Fruit fly (Drosophila melanogaster) whole organism, wandering third instar larva: Measurements from ENCODE around the gene ftz-f1.
A peak's percentile ranks its signal among the peaks of the same experiment; 100 is the strongest.

ENCODE experiments used
- Abd-B ChIP-seq: fragments of >200 bp; optimal IDR thresholded peaks from 2 replicates; lab custom pipeline; 2017; ENCODE audit warnings: missing biosample characterization, missing genetic modification characterization
- CG32264 ChIP-seq: fragments of 200-800 bp; sonication (Bioruptor generic); optimal IDR thresholded peaks from 2 replicates; lab custom pipeline; 2016; ENCODE audit warnings: missing biosample characterization, missing genetic modification characterization
- CG9705 ChIP-seq: fragments of 200-800 bp; sonication (Bioruptor generic); optimal IDR thresholded peaks from 2 replicates; lab custom pipeline; 2018; ENCODE audit warnings: missing biosample characterization, mild to moderate bottlenecking, missing genetic modification characterization
- Dfd ChIP-seq: fragments of >200 bp; optimal IDR thresholded peaks from 2 replicates; lab custom pipeline; 2017; ENCODE audit warnings: missing biosample characterization, missing genetic modification characterization
- Dif ChIP-seq: fragments of 200-275, 200-300 bp; sonication (Bioruptor generic); optimal IDR thresholded peaks from 2 replicates; lab custom pipeline; 2018; ENCODE audit warnings: missing biosample characterization, missing genetic modification characterization; ENCODE audit not compliant: partially characterized antibody
- GATAd ChIP-seq: sonication (Bioruptor generic); optimal IDR thresholded peaks from 2 replicates; lab custom pipeline; 2016; ENCODE audit warnings: missing biosample characterization, missing genetic modification characterization
- HLH106 ChIP-seq: fragments of 200-800 bp; optimal IDR thresholded peaks from 3 replicates; lab custom pipeline; 2019; ENCODE audit warnings: missing biosample characterization, mild to moderate bottlenecking, missing genetic modification characterization, moderate library complexity
- Hnf4 ChIP-seq: fragments of 200-800 bp; sonication (Bioruptor generic); optimal IDR thresholded peaks from 2 replicates; lab custom pipeline; 2016; ENCODE audit warnings: missing biosample characterization, mild to moderate bottlenecking, missing genetic modification characterization
- Hr83 ChIP-seq: fragments of 200-300 bp; sonication (Bioruptor generic); optimal IDR thresholded peaks from 2 replicates; lab custom pipeline; 2016; ENCODE audit warnings: missing biosample characterization, mild to moderate bottlenecking, missing genetic modification characterization, moderate library complexity; ENCODE audit not compliant: poor library complexity, severe bottlenecking
- Jra ChIP-seq: sonication (Bioruptor generic); optimal IDR thresholded peaks from 2 replicates; lab custom pipeline; 2016; ENCODE audit warnings: missing biosample characterization, missing genetic modification characterization
- Myc ChIP-seq: fragments of >200 bp; optimal IDR thresholded peaks from 2 replicates; lab custom pipeline; 2017
- N ChIP-seq: fragments of >200 bp; optimal IDR thresholded peaks from 2 replicates; lab custom pipeline; 2018; ENCODE audit warnings: missing biosample characterization, missing external identifiers, missing genetic modification characterization
- OdsH ChIP-seq: fragments of 200-800 bp; sonication (Bioruptor generic); optimal IDR thresholded peaks from 2 replicates; lab custom pipeline; 2016; ENCODE audit warnings: missing biosample characterization, mild to moderate bottlenecking, missing genetic modification characterization
- Rel ChIP-seq, 2 experiments: fragments of 200-800 bp; sonication (Bioruptor generic) in 1 of 2; optimal IDR thresholded peaks; 2 replicates in 1 of 2; 3 replicates in 1 of 2; lab custom pipeline; 2016 to 2019; ENCODE audit warnings: mild to moderate bottlenecking in 2 of 2, missing biosample characterization in 2 of 2, missing genetic modification characterization in 2 of 2, moderate library complexity in 1 of 2
- Sp1 ChIP-seq: fragments of 200-800 bp; sonication (Bioruptor generic); optimal IDR thresholded peaks from 3 replicates; lab custom pipeline; 2019; ENCODE audit warnings: missing biosample characterization, mild to moderate bottlenecking, missing genetic modification characterization, moderate library complexity
- Vsx2 ChIP-seq: fragments of 200-300, 225-300 bp; sonication (Bioruptor generic); optimal IDR thresholded peaks from 2 replicates; lab custom pipeline; 2018; ENCODE audit warnings: missing biosample characterization, missing genetic modification characterization; ENCODE audit not compliant: partially characterized antibody
- br ChIP-seq: fragments of 200-800 bp; sonication (Bioruptor generic); optimal IDR thresholded peaks from 2 replicates; lab custom pipeline; 2016; ENCODE audit warnings: missing biosample characterization, missing genetic modification characterization
- dl ChIP-seq, 2 experiments: fragments of 175-275, 200-275 bp in 1 of 2; fragments of 200-275 bp in 1 of 2; sonication (Bioruptor generic); optimal IDR thresholded peaks; lab custom pipeline; 2018; ENCODE audit warnings: mild to moderate bottlenecking in 2 of 2, missing biosample characterization in 2 of 2, missing genetic modification characterization in 2 of 2, moderate library complexity in 2 of 2; ENCODE audit not compliant: partially characterized antibody in 2 of 2, insufficient read depth in 1 of 2
- dmrt93B ChIP-seq: fragments of 200-800 bp; sonication (Bioruptor generic); optimal IDR thresholded peaks from 2 replicates; lab custom pipeline; 2018; ENCODE audit warnings: missing biosample characterization, mild to moderate bottlenecking, missing genetic modification characterization
- dsf ChIP-seq: sonication (Bioruptor generic); optimal IDR thresholded peaks from 2 replicates; lab custom pipeline; 2016; ENCODE audit warnings: missing biosample characterization, missing genetic modification characterization, borderline replicate concordance
- ey ChIP-seq: fragments of 200-800 bp; sonication (Bioruptor generic); optimal IDR thresholded peaks from 2 replicates; lab custom pipeline; 2016; ENCODE audit warnings: missing biosample characterization, missing genetic modification characterization
- foxo ChIP-seq, 2 experiments: fragments of 200-800 bp; sonication (Bioruptor generic); optimal IDR thresholded peaks; 2 replicates in 1 of 2; 3 replicates in 1 of 2; lab custom pipeline; 2016 to 2017; ENCODE audit warnings: missing biosample characterization in 2 of 2, missing genetic modification characterization in 2 of 2
- fru ChIP-seq: fragments of 200-800 bp; sonication (Bioruptor generic); optimal IDR thresholded peaks from 3 replicates; lab custom pipeline; 2016; ENCODE audit warnings: missing biosample characterization, mild to moderate bottlenecking, missing genetic modification characterization
- h ChIP-seq: fragments of 200-800 bp; sonication (Bioruptor generic); optimal IDR thresholded peaks from 3 replicates; lab custom pipeline; 2016; ENCODE audit warnings: missing biosample characterization, mild to moderate bottlenecking, missing genetic modification characterization
- pan ChIP-seq: fragments of >200 bp; optimal IDR thresholded peaks from 2 replicates; lab custom pipeline; 2017
- psq ChIP-seq: fragments of 200-800 bp; sonication (Bioruptor generic); optimal IDR thresholded peaks from 3 replicates; lab custom pipeline; 2017; ENCODE audit warnings: missing biosample characterization, mild to moderate bottlenecking, missing genetic modification characterization, moderate library complexity
- sage ChIP-seq: fragments of 200-800 bp; sonication (Bioruptor generic); optimal IDR thresholded peaks from 2 replicates; lab custom pipeline; 2016; ENCODE audit warnings: missing biosample characterization, mild to moderate bottlenecking, missing genetic modification characterization
- sv ChIP-seq: fragments of 200-800 bp; sonication (Bioruptor generic); optimal IDR thresholded peaks from 3 replicates; lab custom pipeline; 2016; ENCODE audit warnings: missing biosample characterization, missing genetic modification characterization
- tai ChIP-seq: sonication (Bioruptor generic); optimal IDR thresholded peaks from 2 replicates; lab custom pipeline; 2016; ENCODE audit warnings: missing biosample characterization, missing genetic modification characterization
- usp ChIP-seq: fragments of >200 bp; optimal IDR thresholded peaks from 2 replicates; lab custom pipeline; 2017; ENCODE audit warnings: missing biosample characterization, missing genetic modification characterization
- woc ChIP-seq: sonication (Bioruptor generic); optimal IDR thresholded peaks from 2 replicates; lab custom pipeline; 2016; ENCODE audit warnings: missing biosample characterization, mild to moderate bottlenecking, missing genetic modification characterization

Gene ftz-f1

DNA sequence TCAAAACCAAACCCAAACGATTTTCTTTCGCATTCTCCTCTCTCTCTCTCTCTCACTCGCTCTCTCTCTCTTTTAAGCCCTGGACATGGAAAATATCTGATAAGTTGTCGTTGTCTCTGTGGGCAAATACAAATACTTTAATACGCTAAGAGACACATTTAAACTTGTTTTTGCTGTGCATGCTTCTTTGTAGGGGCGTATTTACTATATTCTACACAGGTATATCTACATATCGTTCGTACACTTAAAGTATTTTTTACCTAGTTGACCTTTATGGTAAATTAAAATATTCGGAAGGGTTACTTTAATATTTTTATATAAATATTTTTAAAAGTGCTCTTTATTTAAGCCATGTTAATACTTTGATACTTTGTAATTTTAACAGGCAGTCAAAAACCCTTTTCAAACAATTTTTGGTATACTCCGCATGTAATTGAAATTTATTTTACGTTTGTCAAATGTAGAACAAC lies 45.2 kb upstream of the ftz-f1 start:
- TF ChIP-seq Jra (no peak), dl (GFP tag; optimal IDR thresholded peaks at IDR 0.05; lab: Kevin White, UChicago; ENCODE audit: insufficient read depth in 1 of 2, partially characterized antibody in 2 of 2) (peak in 1 of 2 experiments; percentile 55), ey (no peak), fru (GFP tag; lab: Kevin White, UChicago) (peak; percentile 96), br (no peak), woc (peak; percentile 2), Dif (GFP tag; lab: Kevin White, UChicago) (peak; percentile 70), N (GFP tag; lab: Kevin White, UChicago) (no peak), h (no peak)

DNA sequence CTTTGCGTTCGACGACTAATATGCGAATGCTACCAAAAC lies 44.9 kb upstream of the ftz-f1 start, which contains the start of gene Indy:
Gene Indy, minus strand, starts transcription at position 35 of the 39 bp plus-strand sequence.
- no peak for TF ChIP-seq woc
- TF ChIP-seq Rel (GFP tag; optimal IDR thresholded peaks at IDR 0.05; lab: Kevin White, UChicago) = no peak
- no peak for TF ChIP-seq Rel (tag; optimal IDR thresholded peaks at IDR 0.05; lab: Kevin White, UChicago)
- no peak for TF ChIP-seq sage (GFP tag; lab: Kevin White, UChicago)
- TF ChIP-seq usp = no peak

dm6 chr3L:18845833-18846232 lies 44.7 kb upstream of the ftz-f1 start:
- TF ChIP-seq Jra (no peak), pan (lab: Kevin White, UChicago) (peak; percentile 8), Myc (lab: Kevin White, UChicago) (no peak), ey (no peak), Sp1 (GFP tag; lab: Kevin White, UChicago) (no peak), CG9705 (no peak)

DNA sequence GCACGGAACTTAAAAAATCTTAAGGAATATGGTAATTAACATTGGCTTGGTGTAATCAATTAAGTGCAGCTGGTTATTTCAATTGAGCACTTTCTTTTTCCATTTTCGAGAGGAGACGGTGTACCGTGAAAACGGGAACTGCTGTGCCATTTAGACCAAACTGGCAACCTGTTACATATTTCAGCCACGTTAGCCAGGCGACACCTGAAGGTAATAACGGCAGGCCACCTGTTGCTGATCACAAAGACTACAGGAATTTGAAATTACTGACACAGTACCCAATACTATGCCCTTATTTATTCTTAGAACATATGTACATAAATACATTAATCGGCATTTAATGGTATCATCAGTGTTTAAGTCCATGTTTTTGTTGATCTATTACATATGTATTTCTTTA lies 41.1 kb upstream of the ftz-f1 start:
- TF ChIP-seq N (GFP tag; lab: Kevin White, UChicago) (no peak), sv (GFP tag; lab: Kevin White, UChicago) (no peak), foxo (GFP tag; optimal IDR thresholded peaks at IDR 0.05; lab: Kevin White, UChicago) (no peak), fru (GFP tag; lab: Kevin White, UChicago) (no peak)

- TF ChIP-seq fru (GFP tag; lab: Kevin White, UChicago) (no peak), foxo (GFP tag; optimal IDR thresholded peaks at IDR 0.05; lab: Kevin White, UChicago) (no peak), dl (GFP tag; optimal IDR thresholded peaks at IDR 0.05; lab: Kevin White, UChicago; ENCODE audit: insufficient read depth in 1 of 2, partially characterized antibody in 2 of 2) (no peak), N (GFP tag; lab: Kevin White, UChicago) (no peak), Hnf4 (GFP tag; lab: Kevin White, UChicago) (no peak), dmrt93B (GFP tag; lab: Kevin White, UChicago) (no peak), CG32264 (GFP tag; lab: Kevin White, UChicago) (no peak), GATAd (GFP tag; lab: Kevin White, UChicago) (no peak), usp (no peak), h (no peak), Rel (GFP tag; optimal IDR thresholded peaks at IDR 0.05; lab: Kevin White, UChicago) (no peak), Rel (tag; optimal IDR thresholded peaks at IDR 0.05; lab: Kevin White, UChicago) (no peak), Vsx2 (no peak), Abd-B (GFP tag; lab: Kevin White, UChicago) (no peak), dsf (no peak), woc (no peak), Dfd (no peak), OdsH (no peak), HLH106 (tag; lab: Kevin White, UChicago) (no peak), pan (lab: Kevin White, UChicago) (no peak), Myc (lab: Kevin White, UChicago) (no peak)
Observed at dm6 chr3L:18841269-18841668, 40.2 kb upstream of the ftz-f1 start.

DNA sequence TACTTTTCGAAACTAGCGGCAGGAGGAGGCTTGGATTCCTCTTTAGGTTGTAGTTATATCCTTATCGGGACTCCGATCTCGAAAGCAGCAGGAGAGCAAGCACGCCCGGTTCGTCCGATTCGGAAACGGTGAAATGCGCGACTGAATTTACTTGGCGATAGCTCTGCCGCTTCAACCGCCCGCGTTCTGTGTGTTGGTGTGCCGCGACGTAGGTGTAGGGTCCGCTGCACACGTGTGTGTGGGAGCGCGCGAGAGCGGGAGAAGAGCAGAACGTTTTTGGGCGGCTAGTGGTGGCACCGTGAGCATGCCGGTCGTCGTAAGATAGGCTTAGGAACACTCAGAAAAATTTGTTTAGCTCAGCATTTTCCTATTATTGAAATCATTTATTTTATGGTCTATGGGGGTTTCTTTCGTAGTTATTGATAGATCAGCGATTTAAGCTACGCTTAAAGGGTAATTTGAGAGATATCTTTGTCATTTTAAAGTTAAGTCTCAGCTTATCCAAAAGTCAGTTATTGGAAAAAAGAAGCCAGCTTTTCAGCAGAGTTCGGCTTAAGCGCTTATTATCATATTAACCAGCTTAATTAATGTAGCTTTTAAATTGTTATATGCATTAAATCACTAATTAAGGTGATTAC lies 39.4 kb upstream of the ftz-f1 start:
- TF ChIP-seq h (peak; percentile 35), Myc (lab: Kevin White, UChicago) (no peak), pan (lab: Kevin White, UChicago) (no peak), psq (GFP tag; lab: Kevin White, UChicago) (no peak), Hnf4 (GFP tag; lab: Kevin White, UChicago) (peak; percentile 24), fru (GFP tag; lab: Kevin White, UChicago) (peak; percentile 43), HLH106 (tag; lab: Kevin White, UChicago) (peak; percentile 14), foxo (GFP tag; optimal IDR thresholded peaks at IDR 0.05; lab: Kevin White, UChicago) (peak in 1 of 2 experiments; percentile 18), br (peak; percentile 5), Hr83 (peak; percentile 83), N (GFP tag; lab: Kevin White, UChicago) (peak; percentile 56), tai (GFP tag; lab: Kevin White, UChicago) (peak; percentile 7), ey (peak; percentile 40), Dif (GFP tag; lab: Kevin White, UChicago) (peak; percentile 71), dmrt93B (GFP tag; lab: Kevin White, UChicago) (no peak), Rel (GFP tag; optimal IDR thresholded peaks at IDR 0.05; lab: Kevin White, UChicago) (no peak), Rel (tag; optimal IDR thresholded peaks at IDR 0.05; lab: Kevin White, UChicago) (peak; percentile 43), dl (GFP tag; optimal IDR thresholded peaks at IDR 0.05; lab: Kevin White, UChicago; ENCODE audit: insufficient read depth in 1 of 2, partially characterized antibody in 2 of 2) (no peak), woc (peak; percentile 61)
